Worm (Caenorhabditis elegans): ENCODE results near the gene lir-3.

ce11 chrII:11153080-11153479 is 31.5 kb downstream of the lir-3 start:
- TF ChIP-seq zip-8 (tag; optimal IDR thresholded peaks at IDR 0.05) (no peak), unc-62 (GFP tag; optimal IDR thresholded peaks at IDR 0.05) (no peak), ztf-11 (tag; optimal IDR thresholded peaks at IDR 0.05) (no peak), nhr-237 (tag; optimal IDR thresholded peaks at IDR 0.05) (no peak), nhr-2 (tag; optimal IDR thresholded peaks at IDR 0.05) (no peak)
